Fruit fly (Drosophila melanogaster) whole organism, embryonic: ENCODE data around the gene CG13032.
A peak's percentile ranks its signal among the peaks of the same experiment; 100 is the strongest.

Source experiments
- CG10209 ChIP-seq: fragments of 200-800 bp; sonication (Bioruptor generic); optimal IDR thresholded peaks from 3 replicates; lab custom pipeline; 2017; ENCODE audit warnings: missing biosample characterization, mild to moderate bottlenecking, missing genetic modification characterization, missing genetic modification reagents
- CG10321 ChIP-seq: fragments of 200-800 bp; sonication (Bioruptor generic); IDR thresholded peaks from 2 replicates; pipeline ENCODE4 v1.3.6; 2022; ENCODE audit warnings: missing biosample characterization, missing genetic modification characterization
- CG10979 ChIP-seq: fragments of 200-800 bp; sonication (Bioruptor generic); optimal IDR thresholded peaks from 2 replicates; lab custom pipeline; 2018; ENCODE audit warnings: missing biosample characterization, mild to moderate bottlenecking, missing genetic modification characterization, moderate library complexity
- CG11696 ChIP-seq: fragments of 200-800 bp; sonication (Bioruptor generic); IDR thresholded peaks from 2 replicates; pipeline ENCODE4 v1.3.6; 2022; ENCODE audit warnings: missing biosample characterization, missing genetic modification characterization
- CG12219 ChIP-seq: fragments of 200-800 bp; sonication (Bioruptor generic); optimal IDR thresholded peaks from 3 replicates; lab custom pipeline; 2018; ENCODE audit warnings: missing biosample characterization, mild to moderate bottlenecking, missing genetic modification characterization
- CG12659 ChIP-seq: fragments of 200-800 bp; sonication (Bioruptor generic); optimal IDR thresholded peaks from 3 replicates; lab custom pipeline; 2017; ENCODE audit warnings: mild to moderate bottlenecking, missing biosample characterization, missing genetic modification reagents, missing genetic modification characterization
- CG13287 ChIP-seq: fragments of 200-800 bp; sonication (Bioruptor generic); IDR thresholded peaks from 2 replicates; pipeline ENCODE4 v1.3.6; 2022; ENCODE audit warnings: missing biosample characterization, missing genetic modification characterization; ENCODE audit not compliant: partially characterized antibody
- CG13296 ChIP-seq: fragments of 200-800 bp; sonication (Bioruptor generic); optimal IDR thresholded peaks from 3 replicates; lab custom pipeline; 2018; ENCODE audit warnings: missing biosample characterization, mild to moderate bottlenecking, missing genetic modification characterization
- CG13424 ChIP-seq: fragments of 200-800 bp; sonication (Bioruptor generic); optimal IDR thresholded peaks from 2 replicates; lab custom pipeline; 2019; ENCODE audit warnings: missing biosample characterization, mild to moderate bottlenecking, missing genetic modification characterization, moderate library complexity
- CG15514 ChIP-seq: fragments of 200-800 bp; sonication (Bioruptor generic); optimal IDR thresholded peaks from 3 replicates; lab custom pipeline; 2017; ENCODE audit warnings: missing biosample characterization, missing genetic modification characterization, mild to moderate bottlenecking, moderate library complexity, missing genetic modification reagents
- CG17359 ChIP-seq: fragments of 200-800 bp; sonication (Bioruptor generic); optimal IDR thresholded peaks from 3 replicates; lab custom pipeline; 2018; ENCODE audit warnings: missing biosample characterization, mild to moderate bottlenecking, missing genetic modification characterization, moderate library complexity
- CG1792 ChIP-seq: fragments of 200-800 bp; sonication (Bioruptor generic); optimal IDR thresholded peaks from 2 replicates; lab custom pipeline; 2016; ENCODE audit warnings: missing biosample characterization, missing genetic modification characterization
- CG18476 ChIP-seq: fragments of 200-800 bp; sonication (Bioruptor generic); optimal IDR thresholded peaks from 2 replicates; lab custom pipeline; 2016; ENCODE audit warnings: missing biosample characterization, mild to moderate bottlenecking, missing genetic modification characterization
- CG18619 ChIP-seq: fragments of 200-800 bp; sonication (Bioruptor generic); optimal IDR thresholded peaks from 3 replicates; lab custom pipeline; 2017; ENCODE audit warnings: missing biosample characterization, mild to moderate bottlenecking, missing genetic modification characterization
- CG30431 ChIP-seq: fragments of 200-800 bp; sonication (Bioruptor generic); optimal IDR thresholded peaks from 2 replicates; lab custom pipeline; 2017; ENCODE audit warnings: missing biosample characterization, missing genetic modification characterization
- CG4424 ChIP-seq: fragments of 200-800 bp; sonication (Bioruptor generic); optimal IDR thresholded peaks from 3 replicates; lab custom pipeline; 2016; ENCODE audit warnings: missing biosample characterization, missing genetic modification characterization
- CG6272 ChIP-seq: fragments of 200-800 bp; sonication (Bioruptor generic); IDR thresholded peaks from 2 replicates; pipeline ENCODE4 v1.3.6; 2022; ENCODE audit warnings: missing biosample characterization, missing genetic modification characterization
- CG7357 ChIP-seq: fragments of 200-800 bp; sonication (Bioruptor generic); IDR thresholded peaks from 3 replicates; pipeline ENCODE4 v1.3.6; 2022; ENCODE audit warnings: missing biosample characterization, missing genetic modification characterization
- CG8281 ChIP-seq: fragments of 200-800 bp; sonication (Bioruptor generic); optimal IDR thresholded peaks from 2 replicates; lab custom pipeline; 2018; ENCODE audit warnings: missing biosample characterization, mild to moderate bottlenecking, missing genetic modification characterization, moderate library complexity
- CG9797 ChIP-seq: fragments of 200-800 bp; sonication (Bioruptor generic); optimal IDR thresholded peaks from 3 replicates; lab custom pipeline; 2018; ENCODE audit warnings: missing biosample characterization, mild to moderate bottlenecking, missing genetic modification characterization
- CoRest ChIP-seq: fragments of 200-800 bp; sonication (Bioruptor generic); optimal IDR thresholded peaks from 3 replicates; lab custom pipeline; 2018; ENCODE audit warnings: missing biosample characterization, mild to moderate bottlenecking, missing genetic modification characterization, moderate library complexity
- Dad ChIP-seq: fragments of 200-800 bp; sonication (Bioruptor generic); optimal IDR thresholded peaks from 3 replicates; lab custom pipeline; 2016; ENCODE audit warnings: missing biosample characterization, missing genetic modification characterization
- Dref ChIP-seq: fragments of 200-800 bp; sonication (Bioruptor generic); IDR thresholded peaks from 2 replicates; pipeline ENCODE4 v1.3.6; 2022; ENCODE audit warnings: missing biosample characterization, missing genetic modification characterization
- Drgx ChIP-seq: fragments of 200-800 bp; sonication (Bioruptor generic); IDR thresholded peaks from 2 replicates; pipeline ENCODE4 v1.3.6; 2022; ENCODE audit warnings: missing biosample characterization, missing genetic modification characterization
- Eip74EF ChIP-seq, 2 experiments: fragments of 200-800 bp in 1 of 2; fragments of >200 bp in 1 of 2; sonication (Bioruptor generic) in 1 of 2; optimal IDR thresholded peaks; 2 replicates each; lab custom pipeline; 2017 to 2019; ENCODE audit warnings: missing biosample characterization in 2 of 2, missing genetic modification characterization in 2 of 2, mild to moderate bottlenecking in 1 of 2, moderate library complexity in 1 of 2
- HLH54F ChIP-seq: fragments of 200-800 bp; sonication (Bioruptor generic); optimal IDR thresholded peaks from 3 replicates; lab custom pipeline; 2016; ENCODE audit warnings: missing biosample characterization, missing genetic modification characterization
- Hand ChIP-seq: fragments of 200-800 bp; sonication (Bioruptor generic); optimal IDR thresholded peaks from 2 replicates; lab custom pipeline; 2017; ENCODE audit warnings: mild to moderate bottlenecking, missing biosample characterization, missing genetic modification reagents, missing genetic modification characterization
- Hey ChIP-seq: fragments of 200-800 bp; sonication (Bioruptor generic); optimal IDR thresholded peaks from 3 replicates; lab custom pipeline; 2018; ENCODE audit warnings: missing biosample characterization, mild to moderate bottlenecking, missing genetic modification characterization
- Max ChIP-seq: fragments of 200-800 bp; sonication (Bioruptor generic); optimal IDR thresholded peaks from 2 replicates; lab custom pipeline; 2016; ENCODE audit warnings: missing biosample characterization, mild to moderate bottlenecking, missing genetic modification characterization
- NK7.1 ChIP-seq: fragments of 200-800 bp; sonication (Bioruptor generic); optimal IDR thresholded peaks from 3 replicates; lab custom pipeline; 2016; ENCODE audit warnings: missing biosample characterization, missing genetic modification characterization
- Nf-YB ChIP-seq: fragments of 200-800 bp; sonication (Bioruptor generic); optimal IDR thresholded peaks from 3 replicates; lab custom pipeline; 2019; ENCODE audit warnings: missing biosample characterization, mild to moderate bottlenecking, missing genetic modification characterization, moderate library complexity
- Pdp1 ChIP-seq, 2 experiments: fragments of 200-800 bp; sonication (Bioruptor generic); optimal IDR thresholded peaks; 3 replicates each; lab custom pipeline; 2016; ENCODE audit warnings: missing biosample characterization in 2 of 2, missing genetic modification characterization in 2 of 2, mild to moderate bottlenecking in 1 of 2, moderate library complexity in 1 of 2
- Taf1 ChIP-seq: fragments of 200-800 bp; sonication (Bioruptor generic); IDR thresholded peaks from 2 replicates; pipeline ENCODE4 v1.3.6; 2022; ENCODE audit warnings: missing biosample characterization, missing genetic modification characterization
- Xbp1 ChIP-seq: fragments of 200-800 bp; sonication (Bioruptor generic); optimal IDR thresholded peaks from 3 replicates; lab custom pipeline; 2016; ENCODE audit warnings: missing biosample characterization, mild to moderate bottlenecking, missing genetic modification characterization
- Xrp1 ChIP-seq: fragments of 200-800 bp; sonication (Bioruptor generic); IDR thresholded peaks from 2 replicates; pipeline ENCODE4 v1.3.6; 2022; ENCODE audit warnings: missing biosample characterization, missing genetic modification characterization
- ato ChIP-seq: fragments of 200-800 bp; sonication (Bioruptor generic); IDR thresholded peaks from 2 replicates; pipeline ENCODE4 v1.3.6; 2022; ENCODE audit warnings: missing biosample characterization, missing genetic modification characterization; ENCODE audit not compliant: partially characterized antibody
- chif ChIP-seq, 2 experiments: fragments of 200-800 bp; sonication (Bioruptor generic); optimal IDR thresholded peaks; 3 replicates each; lab custom pipeline; 2016; ENCODE audit warnings: missing biosample characterization in 2 of 2, missing genetic modification characterization in 2 of 2
- dpn ChIP-seq, 2 experiments: fragments of 200-800 bp; sonication (Bioruptor generic); optimal IDR thresholded peaks; 3 replicates each; lab custom pipeline; 2016; ENCODE audit warnings: missing biosample characterization in 2 of 2, missing genetic modification characterization in 2 of 2
- fd96Cb ChIP-seq: fragments of 200-800 bp; sonication (Bioruptor generic); optimal IDR thresholded peaks from 2 replicates; lab custom pipeline; 2018; ENCODE audit warnings: missing biosample characterization, mild to moderate bottlenecking, missing genetic modification characterization, moderate library complexity
- gcm ChIP-seq: fragments of 200-800 bp; sonication (Bioruptor generic); optimal IDR thresholded peaks from 2 replicates; lab custom pipeline; 2019; ENCODE audit warnings: missing biosample characterization, mild to moderate bottlenecking, missing genetic modification characterization, moderate library complexity
- lov ChIP-seq, 2 experiments: fragments of 200-800 bp in 1 of 2; fragments of >200 bp in 1 of 2; sonication (Bioruptor generic) in 1 of 2; IDR thresholded peaks in 1 of 2; optimal IDR thresholded peaks in 1 of 2; 2 replicates in 1 of 2; 3 replicates in 1 of 2; pipeline versions ENCODE4 v1.3.6 to Lab custom; 2017 to 2022; ENCODE audit warnings: missing biosample characterization in 1 of 2, missing genetic modification characterization in 1 of 2
- luna ChIP-seq: fragments of 200-800 bp; sonication (Bioruptor generic); optimal IDR thresholded peaks from 2 replicates; lab custom pipeline; 2016; ENCODE audit warnings: missing biosample characterization, missing genetic modification characterization
- nmo ChIP-seq: fragments of 200-800 bp; sonication (Bioruptor generic); optimal IDR thresholded peaks from 2 replicates; lab custom pipeline; 2018; ENCODE audit warnings: missing biosample characterization, mild to moderate bottlenecking, missing genetic modification characterization, moderate library complexity
- run ChIP-seq: fragments of 200-800 bp; sonication (Bioruptor generic); optimal IDR thresholded peaks from 3 replicates; lab custom pipeline; 2018; ENCODE audit warnings: missing biosample characterization, mild to moderate bottlenecking, missing genetic modification characterization
- scrt ChIP-seq: fragments of 200-800 bp; sonication (Bioruptor generic); optimal IDR thresholded peaks from 2 replicates; lab custom pipeline; 2018; ENCODE audit warnings: missing biosample characterization, mild to moderate bottlenecking, missing genetic modification characterization, moderate library complexity
- sna ChIP-seq: fragments of 200-800 bp; sonication (Bioruptor generic); IDR thresholded peaks from 2 replicates; pipeline ENCODE4 v1.3.6; 2022; ENCODE audit warnings: missing biosample characterization, missing genetic modification characterization; ENCODE audit not compliant: partially characterized antibody
- tap ChIP-seq: fragments of 200-800 bp; optimal IDR thresholded peaks from 3 replicates; lab custom pipeline; 2019; ENCODE audit warnings: missing biosample characterization, mild to moderate bottlenecking, missing genetic modification characterization, moderate library complexity
- tio ChIP-seq: fragments of 200-800 bp; sonication (Bioruptor generic); optimal IDR thresholded peaks from 2 replicates; lab custom pipeline; 2017; ENCODE audit warnings: missing biosample characterization, missing genetic modification characterization, inconsistent platforms
- twi ChIP-seq: fragments of 200-800 bp; optimal IDR thresholded peaks from 2 replicates; lab custom pipeline; 2019; ENCODE audit warnings: missing biosample characterization, mild to moderate bottlenecking, missing genetic modification characterization, moderate library complexity
- vnd ChIP-seq: fragments of 200-800 bp; sonication (Bioruptor generic); IDR thresholded peaks from 3 replicates; pipeline ENCODE4 v1.3.6; 2022; ENCODE audit warnings: missing biosample characterization, missing genetic modification characterization; ENCODE audit not compliant: partially characterized antibody

The CG13032 gene

dm6 chr3L:16714193-16714538 is 40.4 kb downstream of the CG13032 start (continued):
- TF ChIP-seq Drgx (GFP tag; lab: Robert Waterston, UW) (no peak), CG30431 (GFP tag; lab: Kevin White, UChicago) (no peak), dpn (GFP tag; optimal IDR thresholded peaks at IDR 0.05; lab: Kevin White, UChicago) (peak in 1 of 2 experiments; percentile 12), CG13424 (tag; lab: Kevin White, UChicago) (peak; percentile 7), CG17359 (tag; lab: Kevin White, UChicago) (no peak), tio (no peak), CG18619 (GFP tag; lab: Kevin White, UChicago) (no peak), scrt (no peak), gcm (no peak), Hand (no peak), nmo (GFP tag; lab: Kevin White, UChicago) (no peak), Max (GFP tag; lab: Kevin White, UChicago) (no peak), Xbp1 (GFP tag; lab: Kevin White, UChicago) (peak; percentile 10), HLH54F (GFP tag; lab: Kevin White, UChicago) (no peak), CG10979 (tag; lab: Kevin White, UChicago) (no peak), Dref (GFP tag; lab: Robert Waterston, UW) (no peak), Dad (GFP tag; lab: Kevin White, UChicago) (no peak), CG13296 (GFP tag; lab: Kevin White, UChicago) (no peak), CG10321 (GFP tag; lab: Robert Waterston, UW) (no peak), CG8281 (tag; lab: Kevin White, UChicago) (no peak), CG12659 (GFP tag; lab: Kevin White, UChicago) (no peak), NK7.1 (no peak), CG15514 (GFP tag; lab: Kevin White, UChicago) (peak; percentile 35), vnd (GFP tag; lab: Robert Waterston, UW) (no peak), CG9797 (no peak), Eip74EF (GFP tag; optimal IDR thresholded peaks at IDR 0.05; lab: Kevin White, UChicago) (no peak), twi (no peak), CG1792 (GFP tag; lab: Kevin White, UChicago) (no peak), Hey (no peak), Pdp1 (GFP tag; optimal IDR thresholded peaks at IDR 0.05; lab: Kevin White, UChicago) (no peak), Taf1 (GFP tag; lab: Robert Waterston, UW) (no peak), CG11696 (GFP tag; lab: Robert Waterston, UW) (no peak), CG13287 (GFP tag; lab: Robert Waterston, UW) (no peak), CG18476 (GFP tag; lab: Kevin White, UChicago) (no peak), CG12219 (GFP tag; lab: Kevin White, UChicago) (no peak), chif (GFP tag; optimal IDR thresholded peaks at IDR 0.05; lab: Kevin White, UChicago) (no peak), CG4424 (GFP tag; lab: Kevin White, UChicago) (no peak), lov (optimal IDR thresholded peaks at IDR 0.05; lab: Kevin White, UChicago) (no peak), lov (GFP tag; IDR thresholded peaks at IDR 0.05; lab: Robert Waterston, UW) (no peak), sna (no peak), CG6272 (GFP tag; lab: Robert Waterston, UW) (no peak), fd96Cb (tag; lab: Kevin White, UChicago) (no peak), Xrp1 (GFP tag; lab: Robert Waterston, UW) (peak; percentile 33), ato (no peak), CG10209 (GFP tag; lab: Kevin White, UChicago) (peak; percentile 30), luna (no peak), tap (tag; lab: Kevin White, UChicago) (no peak), Nf-YB (GFP tag; lab: Kevin White, UChicago) (no peak), CG7357 (no peak), run (tag; lab: Kevin White, UChicago) (no peak), CoRest (no peak)
